Fruit fly (Drosophila melanogaster): ENCODE data around the gene SNCF.

DNA sequence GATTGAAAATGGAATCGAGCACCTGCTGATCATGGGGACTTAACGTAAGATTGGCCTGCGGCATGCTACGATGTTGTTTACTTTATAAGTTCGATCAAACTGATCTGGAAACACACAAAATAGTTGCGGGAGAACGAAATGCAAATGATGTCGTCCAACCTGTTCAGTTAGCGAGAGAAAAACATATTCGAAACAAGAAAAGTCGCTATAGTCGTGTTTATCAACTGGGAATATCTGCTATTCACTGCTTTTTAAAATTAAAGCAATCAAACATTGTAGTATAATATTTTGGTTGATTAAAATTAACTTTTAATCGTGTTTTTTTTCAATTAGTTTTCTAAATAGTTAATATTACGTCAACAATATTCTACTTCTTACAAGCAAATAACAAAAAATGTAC lies 48.2 kb downstream of the SNCF start, which contains the start of gene CG14105:
- TF ChIP-seq Eip93F (GFP tag; optimal IDR thresholded peaks at IDR 0.05) (no peak), svp (GFP tag) (no peak)
